ENCODE assay signal across 1 fruit fly cellular context in genomic region chr3R:8251532-8251931, dm6.
TF ChIP-seq lines count a peak whose summit lies in the region.

No protein-coding gene starts in this region.

TF ChIP-seq in whole organism, embryonic, 481 proteins besides CTCF, POLR2A, EP300 and RAD21 (continued from another document):
- TF ChIP-seq Oaz (GFP tag; IDR thresholded peaks at IDR 0.05; lab: Robert Waterston, UW): no peak
- TF ChIP-seq CG18262 (tag; optimal IDR thresholded peaks at IDR 0.05; lab: Kevin White, UChicago): no peak
- no peak for TF ChIP-seq CG4707 (GFP tag; optimal IDR thresholded peaks at IDR 0.05; lab: Kevin White, UChicago)
- TF ChIP-seq Mrtf (GFP tag; IDR thresholded peaks at IDR 0.05; lab: Robert Waterston, UW): no peak
- TF ChIP-seq yki (optimal IDR thresholded peaks at IDR 0.05; lab: Kevin White, UChicago): no peak
- TF ChIP-seq CG1529 (GFP tag; optimal IDR thresholded peaks at IDR 0.05; lab: Kevin White, UChicago): no peak
- TF ChIP-seq ewg (GFP tag; optimal IDR thresholded peaks at IDR 0.05; lab: Kevin White, UChicago): no peak
- no peak for TF ChIP-seq schlank (tag; optimal IDR thresholded peaks at IDR 0.05; lab: Kevin White, UChicago)
- TF ChIP-seq crp (GFP tag; optimal IDR thresholded peaks at IDR 0.05; lab: Kevin White, UChicago): no peak
- peak; percentile 58 for TF ChIP-seq CG10431 (GFP tag; optimal IDR thresholded peaks at IDR 0.05; lab: Kevin White, UChicago)
- TF ChIP-seq CG18599 (GFP tag; optimal IDR thresholded peaks at IDR 0.05; lab: Kevin White, UChicago): no peak
- no peak for TF ChIP-seq Bdp1 (GFP tag; optimal IDR thresholded peaks at IDR 0.05; lab: Kevin White, UChicago)
- TF ChIP-seq run (tag; optimal IDR thresholded peaks at IDR 0.05; lab: Kevin White, UChicago): no peak
- TF ChIP-seq mld (GFP tag; IDR thresholded peaks at IDR 0.05; lab: Robert Waterston, UW; ENCODE audit: partially characterized antibody): no peak
- no peak for TF ChIP-seq CG7987 (GFP tag; optimal IDR thresholded peaks at IDR 0.05; lab: Kevin White, UChicago)
- peak; percentile 66 for TF ChIP-seq grn (GFP tag; optimal IDR thresholded peaks at IDR 0.05; lab: Kevin White, UChicago)
- TF ChIP-seq CG2875 (GFP tag; optimal IDR thresholded peaks at IDR 0.05; lab: Kevin White, UChicago): no peak
- TF ChIP-seq onecut (GFP tag; IDR thresholded peaks at IDR 0.05; lab: Robert Waterston, UW): 0 out of 2 replicates have a peak, but pooled peaks have one; percentile 12
- no peak for TF ChIP-seq Atf6 (GFP tag; IDR thresholded peaks at IDR 0.05; lab: Robert Waterston, UW)
- no peak for TF ChIP-seq Dad (GFP tag; optimal IDR thresholded peaks at IDR 0.05; lab: Kevin White, UChicago)
- no peak for TF ChIP-seq pan (optimal IDR thresholded peaks at IDR 0.05; lab: Kevin White, UChicago)
- peak in 1 of 2 experiments; percentile 4 for TF ChIP-seq pan (GFP tag; optimal IDR thresholded peaks at IDR 0.05 in 1 of 2, IDR thresholded peaks at IDR 0.05 in 1 of 2)
- no peak for TF ChIP-seq CG15601 (tag; optimal IDR thresholded peaks at IDR 0.05; lab: Kevin White, UChicago)
- no peak for TF ChIP-seq CG8359 (GFP tag; optimal IDR thresholded peaks at IDR 0.05; lab: Kevin White, UChicago; ENCODE audit: borderline replicate concordance)
- TF ChIP-seq disco-r (GFP tag; optimal IDR thresholded peaks at IDR 0.05; lab: Kevin White, UChicago): no peak
- no peak for TF ChIP-seq CG6175 (GFP tag; IDR thresholded peaks at IDR 0.05; lab: Robert Waterston, UW)
- no peak for TF ChIP-seq Antp (GFP tag; optimal IDR thresholded peaks at IDR 0.05; lab: Kevin White, UChicago)
- no peak for TF ChIP-seq Hr39 (optimal IDR thresholded peaks at IDR 0.05; lab: Kevin White, UChicago)
- TF ChIP-seq bsh (GFP tag; optimal IDR thresholded peaks at IDR 0.05; lab: Kevin White, UChicago): no peak
- TF ChIP-seq CG15479 (GFP tag; optimal IDR thresholded peaks at IDR 0.05; lab: Kevin White, UChicago): peak; percentile 95
- TF ChIP-seq Dref (GFP tag; IDR thresholded peaks at IDR 0.05; lab: Robert Waterston, UW): no peak
- TF ChIP-seq Bgb (GFP tag; IDR thresholded peaks at IDR 0.05; lab: Robert Waterston, UW; ENCODE audit: partially characterized antibody): no peak
- no peak for TF ChIP-seq HHEX (GFP tag; optimal IDR thresholded peaks at IDR 0.05; lab: Kevin White, UChicago)
- TF ChIP-seq NC2α (GFP tag; optimal IDR thresholded peaks at IDR 0.05; lab: Kevin White, UChicago): no peak
- peak; percentile 7 for TF ChIP-seq CG6254 (GFP tag; optimal IDR thresholded peaks at IDR 0.05; lab: Kevin White, UChicago)
- TF ChIP-seq dmrt11E (tag; optimal IDR thresholded peaks at IDR 0.05; lab: Kevin White, UChicago): no peak
- TF ChIP-seq btn (GFP tag; optimal IDR thresholded peaks at IDR 0.05; lab: Kevin White, UChicago): no peak
- 0 out of 4 replicates have a peak, but pooled peaks have one; percentile 24 for TF ChIP-seq chinmo (GFP tag; IDR thresholded peaks at IDR 0.05; lab: Robert Waterston, UW; ENCODE audit: partially characterized antibody)
- no peak for TF ChIP-seq CG10565 (GFP tag; optimal IDR thresholded peaks at IDR 0.05; lab: Kevin White, UChicago)
- peak; percentile 27; the same call in 1 of the 2 replicates for TF ChIP-seq Awh (GFP tag; IDR thresholded peaks at IDR 0.05; lab: Robert Waterston, UW)
- TF ChIP-seq CG17612 (GFP tag; IDR thresholded peaks at IDR 0.05; lab: Robert Waterston, UW): no peak
- TF ChIP-seq CG15514 (GFP tag; optimal IDR thresholded peaks at IDR 0.05; lab: Kevin White, UChicago): no peak
- no peak for TF ChIP-seq CG8478 (optimal IDR thresholded peaks at IDR 0.05; lab: Kevin White, UChicago)
- TF ChIP-seq tap (tag; optimal IDR thresholded peaks at IDR 0.05; lab: Kevin White, UChicago): no peak
- TF ChIP-seq sd (tag; optimal IDR thresholded peaks at IDR 0.05; lab: Kevin White, UChicago): no peak
- TF ChIP-seq CG13894 (tag; optimal IDR thresholded peaks at IDR 0.05; lab: Kevin White, UChicago): no peak
- no peak for TF ChIP-seq pho (GFP tag; optimal IDR thresholded peaks at IDR 0.05; lab: Kevin White, UChicago)
- no peak for TF ChIP-seq Drgx (GFP tag; IDR thresholded peaks at IDR 0.05; lab: Robert Waterston, UW)
- TF ChIP-seq Xrp1 (GFP tag; IDR thresholded peaks at IDR 0.05; lab: Robert Waterston, UW): no peak
- peak; percentile 88 for TF ChIP-seq Adf1 (GFP tag; IDR thresholded peaks at IDR 0.05; lab: Robert Waterston, UW)
- TF ChIP-seq Nf-YB (GFP tag; optimal IDR thresholded peaks at IDR 0.05; lab: Kevin White, UChicago): no peak
- TF ChIP-seq CG10147 (GFP tag; optimal IDR thresholded peaks at IDR 0.05; lab: Kevin White, UChicago): no peak
- TF ChIP-seq wdn (GFP tag; IDR thresholded peaks at IDR 0.05; lab: Robert Waterston, UW): no peak
- no peak for TF ChIP-seq grau (tag; optimal IDR thresholded peaks at IDR 0.05; lab: Kevin White, UChicago)
- no peak for TF ChIP-seq fd96Cb (tag; optimal IDR thresholded peaks at IDR 0.05; lab: Kevin White, UChicago)
- no peak for TF ChIP-seq psq (GFP tag; optimal IDR thresholded peaks at IDR 0.05; lab: Kevin White, UChicago)
- no peak for TF ChIP-seq CG30431 (GFP tag; optimal IDR thresholded peaks at IDR 0.05; lab: Kevin White, UChicago)
- TF ChIP-seq Eip74EF (GFP tag; optimal IDR thresholded peaks at IDR 0.05; lab: Kevin White, UChicago): no peak
- TF ChIP-seq Hr3 (GFP tag; optimal IDR thresholded peaks at IDR 0.05; lab: Kevin White, UChicago): no peak
- TF ChIP-seq lmd (GFP tag; IDR thresholded peaks at IDR 0.05; lab: Robert Waterston, UW): no peak
- peak; percentile 89; the same call in 2 of the 3 replicates for TF ChIP-seq sr (GFP tag; IDR thresholded peaks at IDR 0.05; lab: Robert Waterston, UW)
- TF ChIP-seq Ptx1 (GFP tag; IDR thresholded peaks at IDR 0.05; lab: Robert Waterston, UW): no peak
- peak; percentile 39; the same call in 1 of the 2 replicates for TF ChIP-seq vvl (GFP tag; IDR thresholded peaks at IDR 0.05; lab: Robert Waterston, UW)
- no peak for TF ChIP-seq CG15696 (tag; optimal IDR thresholded peaks at IDR 0.05; lab: Kevin White, UChicago)
- no peak for TF ChIP-seq dati (GFP tag; IDR thresholded peaks at IDR 0.05; lab: Robert Waterston, UW)
- no peak for TF ChIP-seq nom (GFP tag; optimal IDR thresholded peaks at IDR 0.05; lab: Kevin White, UChicago)
- no peak for TF ChIP-seq CG1602 (GFP tag; optimal IDR thresholded peaks at IDR 0.05; lab: Kevin White, UChicago)
- TF ChIP-seq Chrac-16 (GFP tag; optimal IDR thresholded peaks at IDR 0.05; lab: Kevin White, UChicago): no peak
- TF ChIP-seq sens-2 (GFP tag; IDR thresholded peaks at IDR 0.05; lab: Robert Waterston, UW): no peak
- no peak for TF ChIP-seq tna (GFP tag; IDR thresholded peaks at IDR 0.05; lab: Robert Waterston, UW; ENCODE audit: partially characterized antibody)
- TF ChIP-seq CG4617 (GFP tag; optimal IDR thresholded peaks at IDR 0.05; lab: Kevin White, UChicago; ENCODE audit: borderline replicate concordance): no peak
- TF ChIP-seq Myb (GFP tag; optimal IDR thresholded peaks at IDR 0.05; lab: Kevin White, UChicago): no peak
- no peak for TF ChIP-seq CG11560 (tag; IDR thresholded peaks at IDR 0.05; lab: Robert Waterston, UW)
- peak; percentile 69; the same call in 1 of the 3 replicates for TF ChIP-seq CG2199 (GFP tag; IDR thresholded peaks at IDR 0.05; lab: Robert Waterston, UW)
- no peak for TF ChIP-seq Rx (GFP tag; IDR thresholded peaks at IDR 0.05; lab: Robert Waterston, UW)
- TF ChIP-seq lola (GFP tag; optimal IDR thresholded peaks at IDR 0.05; lab: Kevin White, UChicago): no peak
- no peak for TF ChIP-seq emc (GFP tag; optimal IDR thresholded peaks at IDR 0.05; lab: Kevin White, UChicago)
- no peak for TF ChIP-seq CG6813 (GFP tag; optimal IDR thresholded peaks at IDR 0.05; lab: Kevin White, UChicago)
- peak; percentile 43 for TF ChIP-seq Ets65A (GFP tag; lab: Kevin White, UChicago)
- TF ChIP-seq tll (GFP tag; optimal IDR thresholded peaks at IDR 0.05; lab: Kevin White, UChicago): peak in 1 of 2 experiments; percentile 83
- no peak for TF ChIP-seq zfh1 (GFP tag; IDR thresholded peaks at IDR 0.05; lab: Robert Waterston, UW)
- peak; percentile 64 for TF ChIP-seq CG33557 (GFP tag; optimal IDR thresholded peaks at IDR 0.05; lab: Kevin White, UChicago)
- no peak for TF ChIP-seq Lpt (GFP tag; optimal IDR thresholded peaks at IDR 0.05; lab: Kevin White, UChicago)
- TF ChIP-seq dimm (GFP tag; IDR thresholded peaks at IDR 0.05; lab: Robert Waterston, UW): no peak
- no peak for TF ChIP-seq HmgD (GFP tag; optimal IDR thresholded peaks at IDR 0.05; lab: Kevin White, UChicago)
- TF ChIP-seq Trl (optimal IDR thresholded peaks at IDR 0.05; lab: Kevin White, UChicago): peak in 1 of 2 experiments; percentile 16
- no peak for TF ChIP-seq Trl (GFP tag; optimal IDR thresholded peaks at IDR 0.05; lab: Kevin White, UChicago)
- TF ChIP-seq GATAe (GFP tag; conservative IDR thresholded peaks at IDR 0.05; lab: Robert Waterston, UW): no peak
- no peak for TF ChIP-seq Dip3 (GFP tag; optimal IDR thresholded peaks at IDR 0.05; lab: Kevin White, UChicago)
- no peak for TF ChIP-seq mam (GFP tag; optimal IDR thresholded peaks at IDR 0.05; lab: Kevin White, UChicago)
- no peak for TF ChIP-seq eve (GFP tag; optimal IDR thresholded peaks at IDR 0.05; lab: Kevin White, UChicago)
